Worm (Caenorhabditis elegans): ENCODE data around the gene mdt-10.

The mdt-10 gene

ce11 chrII:7860221-7860928 is 5.5 kb upstream of the mdt-10 start, which contains the start of gene lin-5 (continued):
- TF ChIP-seq F49E8.2 (tag; optimal IDR thresholded peaks at IDR 0.05; ENCODE audit: borderline replicate concordance) (peak; percentile 40), pha-4 (GFP tag; IDR thresholded peaks at IDR 0.05) (no peak), pha-4 (tag; optimal IDR thresholded peaks at IDR 0.05) (no peak), ctbp-1 (GFP tag; IDR thresholded peaks at IDR 0.05) (no peak), jun-1 (tag; optimal IDR thresholded peaks at IDR 0.05) (no peak), Y105C5A.15 (GFP tag; IDR thresholded peaks at IDR 0.05) (no peak), T20F7.1 (GFP tag; optimal IDR thresholded peaks at IDR 0.05) (peak; percentile 58), D1046.2 (GFP tag; IDR thresholded peaks at IDR 0.05) (no peak), hif-1 (tag; optimal IDR thresholded peaks at IDR 0.05) (peak in 1 of 2 experiments; percentile 74), skn-1 (tag; optimal IDR thresholded peaks at IDR 0.05) (no peak), dve-1 (tag; optimal IDR thresholded peaks at IDR 0.05; ENCODE audit: insufficient read depth) (peak; percentile 4), ceh-62 (tag; optimal IDR thresholded peaks at IDR 0.05) (no peak), mdl-1 (tag; optimal IDR thresholded peaks at IDR 0.05) (peak in 1 of 2 experiments; percentile 23), nhr-76 (tag; optimal IDR thresholded peaks at IDR 0.05) (no peak), spr-3 (GFP tag; optimal IDR thresholded peaks at IDR 0.05) (no peak), hlh-30 (tag; optimal IDR thresholded peaks at IDR 0.05; ENCODE audit: insufficient read depth) (peak; percentile 53), madf-5 (GFP tag; IDR thresholded peaks at IDR 0.05) (no peak), zag-1 (tag; optimal IDR thresholded peaks at IDR 0.05) (no peak), T26A8.4 (GFP tag; IDR thresholded peaks at IDR 0.05) (no peak), R02D3.7 (tag; optimal IDR thresholded peaks at IDR 0.05) (no peak), F44E2.7 (GFP tag; IDR thresholded peaks at IDR 0.05) (no peak), zip-11 (GFP tag; IDR thresholded peaks at IDR 0.05) (no peak), spr-1 (tag; optimal IDR thresholded peaks at IDR 0.05) (no peak), pqm-1 (tag; optimal IDR thresholded peaks at IDR 0.05) (no peak), Y5F2A.4 (GFP tag; optimal IDR thresholded peaks at IDR 0.05) (no peak), cey-2 (tag; optimal IDR thresholded peaks at IDR 0.05; ENCODE audit: borderline replicate concordance, insufficient read depth) (no peak), ztf-11 (tag; optimal IDR thresholded peaks at IDR 0.05) (no peak), sdz-12 (GFP tag; optimal IDR thresholded peaks at IDR 0.05) (no peak), dpl-1 (GFP tag; optimal IDR thresholded peaks at IDR 0.05) (peak; percentile 90), ama-1 (optimal IDR thresholded peaks at IDR 0.05) (no peak), lin-38 (GFP tag; IDR thresholded peaks at IDR 0.05) (peak; percentile 63), nhr-48 (tag; optimal IDR thresholded peaks at IDR 0.05) (no peak), nhr-28 (tag; optimal IDR thresholded peaks at IDR 0.05) (no peak), ZK546.5 (tag; optimal IDR thresholded peaks at IDR 0.05) (no peak), ceh-82 (tag; optimal IDR thresholded peaks at IDR 0.05) (no peak), F26F4.8 (GFP tag; conservative IDR thresholded peaks at IDR 0.05) (no peak), hlh-11 (tag; optimal IDR thresholded peaks at IDR 0.05) (no peak), zip-2 (tag; optimal IDR thresholded peaks at IDR 0.05) (no peak), daf-8 (GFP tag; IDR thresholded peaks at IDR 0.05) (no peak), dmd-9 (GFP tag; IDR thresholded peaks at IDR 0.05) (no peak), lin-1 (GFP tag; IDR thresholded peaks at IDR 0.05) (no peak), mxl-3 (GFP tag; optimal IDR thresholded peaks at IDR 0.05) (peak; percentile 27), zfp-3 (GFP tag; conservative IDR thresholded peaks at IDR 0.05) (no peak), lim-7 (GFP tag; IDR thresholded peaks at IDR 0.05) (no peak), daf-19 (GFP tag; conservative IDR thresholded peaks at IDR 0.05) (no peak), nhr-10 (tag; optimal IDR thresholded peaks at IDR 0.05) (no peak), fkh-10 (GFP tag; optimal IDR thresholded peaks at IDR 0.05) (peak; percentile 9), nhr-102 (tag; optimal IDR thresholded peaks at IDR 0.05) (no peak), Y75B8A.6 (GFP tag; IDR thresholded peaks at IDR 0.05) (no peak), lin-39 (tag; optimal IDR thresholded peaks at IDR 0.05) (no peak), dmd-6 (GFP tag; IDR thresholded peaks at IDR 0.05) (no peak)

All from whole organism, L4 larva.